Fruit fly (Drosophila melanogaster) whole organism, prepupa: ENCODE measurements around the gene Dscam2.

Source experiments
- Blimp-1 ChIP-seq: fragments of 200-800 bp; sonication (Bioruptor generic); optimal IDR thresholded peaks from 3 replicates; lab custom pipeline; 2017; ENCODE audit warnings: missing biosample characterization, missing genetic modification characterization, mild to moderate bottlenecking, moderate library complexity, missing genetic modification reagents
- CG10631 ChIP-seq: fragments of 200-800 bp; sonication (Bioruptor generic); optimal IDR thresholded peaks from 2 replicates; lab custom pipeline; 2016; ENCODE audit warnings: missing biosample characterization, missing genetic modification characterization
- CG11762 ChIP-seq: fragments of 200-800 bp; sonication (Bioruptor generic); optimal IDR thresholded peaks from 3 replicates; lab custom pipeline; 2016; ENCODE audit warnings: missing biosample characterization, missing genetic modification characterization; ENCODE audit not compliant: insufficient read depth
- CG6854 ChIP-seq: fragments of 200-800 bp; sonication (Bioruptor generic); optimal IDR thresholded peaks from 2 replicates; lab custom pipeline; 2017; ENCODE audit warnings: missing biosample characterization, mild to moderate bottlenecking, missing genetic modification characterization
- CG7368 ChIP-seq: fragments of 200-800 bp; sonication (Bioruptor generic); optimal IDR thresholded peaks from 3 replicates; lab custom pipeline; 2016; ENCODE audit warnings: missing biosample characterization, missing genetic modification characterization
- Eip78C ChIP-seq: fragments of 200-800 bp; sonication (Bioruptor generic); peaks from one replicate; lab custom pipeline; 2016; ENCODE audit warnings: missing biosample characterization, missing genetic modification characterization
- Gug ChIP-seq: fragments of 200-800 bp; sonication (Bioruptor generic); IDR thresholded peaks from 2 replicates; pipeline ENCODE4 v1.3.6; 2022; ENCODE audit warnings: missing biosample characterization, missing genetic modification characterization
- Met ChIP-seq: fragments of 200-800 bp; sonication (Bioruptor generic); optimal IDR thresholded peaks from 3 replicates; lab custom pipeline; 2016; ENCODE audit warnings: missing biosample characterization, missing genetic modification characterization
- acj6 ChIP-seq: fragments of 200-800 bp; sonication (Bioruptor generic); optimal IDR thresholded peaks from 3 replicates; lab custom pipeline; 2016; ENCODE audit warnings: missing biosample characterization, missing genetic modification characterization
- cyc ChIP-seq: fragments of 200-800 bp; sonication (Bioruptor generic); optimal IDR thresholded peaks from 3 replicates; lab custom pipeline; 2016; ENCODE audit warnings: missing biosample characterization, missing genetic modification characterization
- eg ChIP-seq: fragments of 200-800 bp; sonication (Bioruptor generic); IDR thresholded peaks from 3 replicates; pipeline ENCODE4 v1.3.6; 2022; ENCODE audit warnings: missing biosample characterization, missing genetic modification characterization
- svp ChIP-seq: fragments of 200-800 bp; sonication (Bioruptor generic); peaks from one replicate; lab custom pipeline; 2016; ENCODE audit warnings: missing biosample characterization, missing genetic modification characterization

- TF ChIP-seq CG7368 (GFP tag; lab: Kevin White, UChicago) (no peak), Blimp-1 (GFP tag; lab: Kevin White, UChicago) (no peak), Met (GFP tag; lab: Kevin White, UChicago) (no peak), acj6 (GFP tag; lab: Kevin White, UChicago) (no peak), CG11762 (GFP tag; lab: Kevin White, UChicago) (no peak), svp (no peak), cyc (GFP tag; lab: Kevin White, UChicago) (no peak), Gug (GFP tag; lab: Robert Waterston, UW) (no peak), CG10631 (no peak), CG6854 (GFP tag; lab: Kevin White, UChicago) (no peak), eg (no peak), Eip78C (GFP tag; lab: Kevin White, UChicago) (no peak)
Observed at dm6 chr3L:7238072-7238759, 48.5 kb upstream of the Dscam2 start, which contains the start of the genes CG14829 and BHD.
